Worm (Caenorhabditis elegans): Measurements from ENCODE around the gene acl-7.

- TF ChIP-seq snpc-4 (tag; optimal IDR thresholded peaks at IDR 0.05) = no peak
- no peak for TF ChIP-seq sptf-1 (tag; optimal IDR thresholded peaks at IDR 0.05)
- no peak for TF ChIP-seq hlh-1 (tag; optimal IDR thresholded peaks at IDR 0.05)
- no peak for TF ChIP-seq ceh-39 (tag; optimal IDR thresholded peaks at IDR 0.05)
- no peak for TF ChIP-seq unc-120 (tag; optimal IDR thresholded peaks at IDR 0.05; ENCODE audit: poor library complexity, severe bottlenecking)
- no peak for TF ChIP-seq unc-62 (GFP tag; optimal IDR thresholded peaks at IDR 0.05)
- TF ChIP-seq mab-5 (tag; optimal IDR thresholded peaks at IDR 0.05) = no peak
- TF ChIP-seq lsy-2 (tag; optimal IDR thresholded peaks at IDR 0.05) = peak; percentile 48
- TF ChIP-seq ham-2 (GFP tag; optimal IDR thresholded peaks at IDR 0.05) = no peak
Measured at ce11 chrII:12768167-12768712, 48.0 kb downstream of the acl-7 start, which contains the start of the genes vps-2 and tiar-2.

Measured in whole organism, mixed stage, embryonic.